Worm (Caenorhabditis elegans): ENCODE measurements around the gene K09F6.7.

The K09F6.7 gene

DNA sequence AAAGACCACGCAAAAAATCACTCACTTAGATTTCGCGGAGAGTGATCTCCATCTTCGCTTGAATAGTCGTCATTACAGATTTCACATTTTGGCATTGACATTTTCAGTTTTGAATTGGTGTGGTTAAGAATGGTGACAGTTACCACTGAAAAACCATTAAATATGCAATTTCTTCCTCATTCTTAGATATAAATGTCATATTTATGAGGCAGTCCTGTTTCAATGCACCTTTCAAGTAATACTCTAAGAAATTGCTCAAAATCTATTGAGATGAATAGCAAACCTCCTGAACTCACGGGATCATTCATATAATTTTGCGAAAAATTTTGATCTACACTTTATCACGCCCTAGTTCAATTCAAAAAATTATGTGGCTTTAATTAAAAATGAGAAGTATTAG lies at the start of gene K09F6.7:
TSS of gene K09F6.7 (minus strand) at position 101 of the 400 bp plus-strand sequence.
- TF ChIP-seq nhr-76 (tag; optimal IDR thresholded peaks at IDR 0.05) = no peak
- TF ChIP-seq unc-62 (GFP tag; optimal IDR thresholded peaks at IDR 0.05) = no peak
- TF ChIP-seq bed-3 (GFP tag; optimal IDR thresholded peaks at IDR 0.05) = no peak
- no peak for TF ChIP-seq tbx-8 (GFP tag; optimal IDR thresholded peaks at IDR 0.05)
- TF ChIP-seq ceh-43 (GFP tag; optimal IDR thresholded peaks at IDR 0.05) = no peak
- TF ChIP-seq ztf-11 (tag; optimal IDR thresholded peaks at IDR 0.05) = no peak
- no peak for TF ChIP-seq zip-8 (tag; optimal IDR thresholded peaks at IDR 0.05)
- TF ChIP-seq blmp-1 (tag; optimal IDR thresholded peaks at IDR 0.05) = no peak
- TF ChIP-seq elt-1 (tag; optimal IDR thresholded peaks at IDR 0.05; ENCODE audit: borderline replicate concordance, insufficient read depth) = no peak
- no peak for TF ChIP-seq ham-2 (GFP tag; optimal IDR thresholded peaks at IDR 0.05)
- no peak for TF ChIP-seq nhr-2 (tag; optimal IDR thresholded peaks at IDR 0.05)
- TF ChIP-seq lin-32 (GFP tag; optimal IDR thresholded peaks at IDR 0.05) = no peak
- no peak for TF ChIP-seq elt-3 (tag; optimal IDR thresholded peaks at IDR 0.05)
- no peak for TF ChIP-seq pha-4 (tag; optimal IDR thresholded peaks at IDR 0.05)
- no peak for TF ChIP-seq cnd-1 (tag; optimal IDR thresholded peaks at IDR 0.05)
- no peak for TF ChIP-seq nhr-237 (tag; optimal IDR thresholded peaks at IDR 0.05)
- no peak for TF ChIP-seq ces-1 (GFP tag; optimal IDR thresholded peaks at IDR 0.05)
- TF ChIP-seq flh-1 (GFP tag; optimal IDR thresholded peaks at IDR 0.05) = no peak
- TF ChIP-seq nhr-28 (tag; optimal IDR thresholded peaks at IDR 0.05) = no peak
- no peak for TF ChIP-seq mls-2 (tag; optimal IDR thresholded peaks at IDR 0.05)

DNA sequence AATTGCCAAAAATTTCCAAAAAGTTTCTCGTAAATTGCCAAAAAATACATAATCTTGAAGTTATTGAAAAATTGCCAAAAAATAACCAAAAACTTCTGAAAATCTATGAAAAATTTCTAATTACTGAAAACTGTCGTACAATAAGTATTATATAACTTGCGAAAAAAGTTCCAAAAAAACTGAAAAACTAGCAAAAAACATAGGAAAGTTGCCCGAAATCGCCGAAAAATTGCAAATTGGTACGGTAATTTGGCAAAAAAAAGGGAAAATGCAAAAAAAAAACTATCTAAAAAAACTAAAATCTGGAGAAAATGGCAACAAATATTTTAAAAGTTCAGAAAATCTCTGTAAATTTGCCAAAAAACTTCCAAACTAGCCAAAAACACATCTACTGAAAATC lies 49.6 kb upstream of the K09F6.7 start, which contains the start of gene enri-1:
TSS of gene enri-1 (minus strand) at position 101 of the 400 bp plus-strand sequence.
- TF ChIP-seq nhr-12 (tag; optimal IDR thresholded peaks at IDR 0.05) = no peak
- TF ChIP-seq elt-3 (tag; optimal IDR thresholded peaks at IDR 0.05) = no peak
- no peak for TF ChIP-seq mep-1 (tag; optimal IDR thresholded peaks at IDR 0.05)
- no peak for TF ChIP-seq lin-13 (tag; optimal IDR thresholded peaks at IDR 0.05)
- no peak for TF ChIP-seq snpc-4 (tag; optimal IDR thresholded peaks at IDR 0.05)
- no peak for TF ChIP-seq sem-2 (GFP tag; optimal IDR thresholded peaks at IDR 0.05)
- TF ChIP-seq zip-8 (tag; optimal IDR thresholded peaks at IDR 0.05) = no peak
- no peak for TF ChIP-seq hlh-1 (tag; optimal IDR thresholded peaks at IDR 0.05)
- TF ChIP-seq ham-2 (GFP tag; optimal IDR thresholded peaks at IDR 0.05) = no peak
- TF ChIP-seq unc-62 (GFP tag; optimal IDR thresholded peaks at IDR 0.05) = no peak
- no peak for TF ChIP-seq mab-5 (tag; optimal IDR thresholded peaks at IDR 0.05)
- TF ChIP-seq flh-1 (GFP tag; optimal IDR thresholded peaks at IDR 0.05) = no peak
- TF ChIP-seq cnd-1 (tag; optimal IDR thresholded peaks at IDR 0.05) = no peak
- TF ChIP-seq pha-4 (tag; optimal IDR thresholded peaks at IDR 0.05) = no peak
- TF ChIP-seq ceh-43 (GFP tag; optimal IDR thresholded peaks at IDR 0.05) = no peak
- TF ChIP-seq ceh-39 (tag; optimal IDR thresholded peaks at IDR 0.05) = no peak
- no peak for TF ChIP-seq nhr-2 (tag; optimal IDR thresholded peaks at IDR 0.05)

DNA sequence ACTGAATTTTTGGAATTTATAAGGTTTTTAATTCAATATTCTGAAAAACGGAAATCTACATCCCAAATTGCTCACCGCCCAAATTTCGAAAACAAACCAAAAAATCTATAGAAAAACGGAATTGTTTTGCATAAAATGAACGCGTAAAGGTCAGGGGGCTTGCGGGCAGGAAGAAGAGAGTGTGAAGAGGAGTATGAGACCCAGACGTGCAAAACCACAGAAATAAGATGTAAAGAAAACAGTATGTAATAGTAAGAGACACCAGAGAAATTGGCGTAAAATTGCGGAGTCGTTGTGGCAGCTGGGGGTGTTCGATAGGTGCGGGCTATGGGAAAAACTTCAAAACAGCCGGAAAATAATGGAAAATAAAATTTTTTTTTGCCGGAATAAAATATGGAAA lies 49.0 kb upstream of the K09F6.7 start:
- TF ChIP-seq hlh-1 (tag; optimal IDR thresholded peaks at IDR 0.05) (peak; percentile 37), mep-1 (tag; optimal IDR thresholded peaks at IDR 0.05) (no peak), ces-1 (GFP tag; optimal IDR thresholded peaks at IDR 0.05) (peak; percentile 26)

DNA sequence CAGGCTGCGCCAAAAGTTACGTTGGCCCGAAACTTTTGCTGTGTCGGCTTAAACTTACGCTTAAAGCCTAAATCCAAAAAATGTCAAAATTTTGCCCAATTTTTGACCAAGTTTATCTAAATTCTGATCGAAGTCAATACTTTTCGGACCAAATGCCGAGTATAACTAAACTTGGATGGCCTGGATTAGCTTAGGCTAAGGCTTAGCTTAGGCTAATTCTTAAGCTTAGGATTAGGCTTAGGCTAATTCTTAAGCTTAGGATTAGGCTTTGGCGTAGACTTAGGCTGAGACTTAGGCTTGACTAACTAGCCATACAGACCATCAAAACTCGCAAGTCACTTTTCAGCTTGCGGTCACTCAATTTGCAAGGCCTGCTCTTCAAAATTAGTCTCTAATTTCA lies 44.2 kb upstream of the K09F6.7 start:
- TF ChIP-seq elt-1 (tag; optimal IDR thresholded peaks at IDR 0.05; ENCODE audit: borderline replicate concordance, insufficient read depth) = no peak
- peak; percentile 12 for TF ChIP-seq ham-2 (GFP tag; optimal IDR thresholded peaks at IDR 0.05)

DNA sequence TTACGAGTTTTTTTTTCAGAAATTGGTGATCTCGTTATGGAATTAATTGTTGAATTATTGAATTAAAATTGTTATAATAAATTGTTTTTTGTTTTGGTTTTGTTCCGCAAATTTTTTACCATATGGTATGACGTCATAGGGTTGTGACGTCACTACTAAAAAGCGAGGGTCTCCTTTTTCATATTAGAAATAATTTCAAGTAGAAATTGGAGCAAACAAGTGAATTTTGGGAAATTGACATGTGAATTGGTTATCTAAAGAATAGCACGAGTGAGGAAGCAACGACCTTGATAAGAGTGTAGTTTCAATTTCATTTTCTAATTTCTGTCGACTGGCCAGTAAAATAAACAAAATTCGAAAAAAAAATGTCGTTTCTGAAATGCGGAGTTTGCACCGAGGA lies 43.6 kb upstream of the K09F6.7 start, which contains the start of gene F43C11.7:
TSS of gene F43C11.7 (plus strand) at position 326 of the 400 bp plus-strand sequence.
- TF ChIP-seq unc-62 (GFP tag; optimal IDR thresholded peaks at IDR 0.05) (no peak), mls-2 (tag; optimal IDR thresholded peaks at IDR 0.05) (no peak), zip-8 (tag; optimal IDR thresholded peaks at IDR 0.05) (peak; percentile 98), nhr-76 (tag; optimal IDR thresholded peaks at IDR 0.05) (no peak), ceh-43 (GFP tag; optimal IDR thresholded peaks at IDR 0.05) (no peak), lin-32 (GFP tag; optimal IDR thresholded peaks at IDR 0.05) (no peak)

DNA sequence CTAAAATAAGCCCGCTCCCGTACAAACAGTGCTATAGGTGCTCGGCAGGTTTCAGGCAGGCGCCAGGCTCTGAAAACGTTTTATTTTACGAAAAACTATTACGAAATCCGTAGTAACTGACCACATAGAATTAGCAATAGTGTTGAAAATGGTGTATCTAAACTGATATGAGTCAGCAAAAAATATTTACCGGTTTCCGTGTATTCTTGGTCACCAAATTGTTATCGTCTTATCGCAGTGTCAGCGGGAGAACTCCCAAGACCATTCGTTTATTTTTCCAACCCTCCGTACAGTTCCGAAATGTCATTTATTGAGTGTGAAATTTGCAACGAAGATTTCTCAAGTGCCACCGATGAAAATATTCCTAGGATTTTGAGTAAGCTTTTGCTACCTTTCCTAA lies 40.3 kb upstream of the K09F6.7 start, which contains the start of gene F43C11.8:
TSS of gene F43C11.8 (plus strand) at position 301 of the 400 bp plus-strand sequence.
- TF ChIP-seq ceh-83 (GFP tag; optimal IDR thresholded peaks at IDR 0.05) (no peak), nhr-76 (tag; optimal IDR thresholded peaks at IDR 0.05) (no peak), lsy-2 (tag; optimal IDR thresholded peaks at IDR 0.05) (no peak), tbx-8 (GFP tag; optimal IDR thresholded peaks at IDR 0.05) (no peak), elt-1 (tag; optimal IDR thresholded peaks at IDR 0.05; ENCODE audit: borderline replicate concordance, insufficient read depth) (no peak), lin-13 (tag; optimal IDR thresholded peaks at IDR 0.05) (no peak), unc-62 (GFP tag; optimal IDR thresholded peaks at IDR 0.05) (no peak), M03D4.4 (tag; optimal IDR thresholded peaks at IDR 0.05) (no peak), nhr-28 (tag; optimal IDR thresholded peaks at IDR 0.05) (no peak), cnd-1 (tag; optimal IDR thresholded peaks at IDR 0.05) (no peak), ces-1 (GFP tag; optimal IDR thresholded peaks at IDR 0.05) (no peak)

All from whole organism, mixed stage, embryonic.